Worm (Caenorhabditis elegans): ENCODE results near the gene gphr-1.

The gphr-1 gene

ce11 chrIII:12251178-12251577 lies 32.3 kb downstream of the gphr-1 start:
- TF ChIP-seq ceh-16 (tag; optimal IDR thresholded peaks at IDR 0.05) (no peak), nhr-21 (tag; optimal IDR thresholded peaks at IDR 0.05) (no peak), ama-1 (optimal IDR thresholded peaks at IDR 0.05) (no peak), sma-9 (GFP tag; optimal IDR thresholded peaks at IDR 0.05) (no peak), sma-9 (tag; optimal IDR thresholded peaks at IDR 0.05) (no peak), lin-13 (GFP tag; optimal IDR thresholded peaks at IDR 0.05) (no peak), skn-1 (tag; optimal IDR thresholded peaks at IDR 0.05) (no peak), ZK546.5 (tag; optimal IDR thresholded peaks at IDR 0.05) (no peak), C34F6.9 (tag; optimal IDR thresholded peaks at IDR 0.05) (no peak), nhr-11 (tag; optimal IDR thresholded peaks at IDR 0.05) (no peak)

DNA sequence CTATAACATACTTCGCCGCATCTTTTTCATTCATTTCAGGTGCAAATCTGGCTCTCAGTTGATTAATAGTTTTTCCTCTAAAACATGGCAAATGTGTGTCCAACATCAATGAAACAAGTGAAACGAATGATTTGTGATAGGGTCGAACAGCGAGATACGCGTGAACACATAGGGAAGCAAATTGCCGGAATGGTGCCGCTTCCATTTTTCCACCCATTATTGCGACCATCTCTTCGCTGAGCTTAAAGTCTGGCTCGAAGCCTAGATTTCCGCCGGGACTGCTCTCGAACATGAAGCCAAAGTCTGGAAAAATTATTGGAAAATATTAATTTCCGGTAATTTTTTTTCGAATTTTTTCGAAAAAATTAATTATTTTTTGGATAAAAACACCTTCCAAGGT lies 34.5 kb downstream of the gphr-1 start:
- no peak for TF ChIP-seq ztf-4 (tag; optimal IDR thresholded peaks at IDR 0.05)
- no peak for TF ChIP-seq lin-11 (tag; optimal IDR thresholded peaks at IDR 0.05)
- TF ChIP-seq mbf-1 (tag; optimal IDR thresholded peaks at IDR 0.05) = no peak
- TF ChIP-seq F13H6.1 (tag; optimal IDR thresholded peaks at IDR 0.05) = no peak
- TF ChIP-seq nhr-21 (tag; optimal IDR thresholded peaks at IDR 0.05) = no peak
- no peak for TF ChIP-seq sem-4 (tag; optimal IDR thresholded peaks at IDR 0.05)
- no peak for TF ChIP-seq nhr-129 (tag; optimal IDR thresholded peaks at IDR 0.05)
- no peak for TF ChIP-seq lin-13 (GFP tag; optimal IDR thresholded peaks at IDR 0.05)
- TF ChIP-seq skn-1 (tag; optimal IDR thresholded peaks at IDR 0.05) = no peak
- TF ChIP-seq ztf-1 (GFP tag; conservative IDR thresholded peaks at IDR 0.05) = no peak
- no peak for TF ChIP-seq ztf-11 (tag; optimal IDR thresholded peaks at IDR 0.05)
- no peak for TF ChIP-seq mdl-1 (tag; optimal IDR thresholded peaks at IDR 0.05)
- no peak for TF ChIP-seq nhr-23 (tag; optimal IDR thresholded peaks at IDR 0.05)
- no peak for TF ChIP-seq Y55F3AM.14 (GFP tag; optimal IDR thresholded peaks at IDR 0.05)
- TF ChIP-seq ceh-16 (tag; optimal IDR thresholded peaks at IDR 0.05) = no peak
- no peak for TF ChIP-seq unc-62 (GFP tag; optimal IDR thresholded peaks at IDR 0.05)

DNA sequence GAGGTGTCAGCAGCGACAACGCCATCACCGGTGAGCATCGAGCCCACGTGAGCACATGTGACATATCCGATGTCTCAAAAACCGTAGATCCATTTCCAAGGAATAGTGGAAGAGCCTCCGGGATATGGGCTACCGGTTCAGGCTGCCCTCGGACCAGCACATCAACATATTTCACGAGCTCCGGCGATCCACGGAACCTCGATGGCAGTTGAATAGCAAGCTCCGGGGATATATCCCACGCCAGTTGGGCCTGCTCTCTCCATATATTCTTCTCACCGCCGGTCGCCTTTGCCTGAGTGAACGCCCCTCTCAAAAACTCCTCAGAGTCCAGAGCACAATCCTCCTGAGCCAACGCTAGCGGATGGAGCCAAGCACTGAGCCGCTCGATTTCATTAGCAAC lies 40.9 kb downstream of the gphr-1 start:
- TF ChIP-seq unc-62 (GFP tag; optimal IDR thresholded peaks at IDR 0.05) = no peak
- no peak for TF ChIP-seq ceh-82 (tag; optimal IDR thresholded peaks at IDR 0.05)
- TF ChIP-seq fos-1 (tag; optimal IDR thresholded peaks at IDR 0.05) = no peak
- no peak for TF ChIP-seq nhr-129 (tag; optimal IDR thresholded peaks at IDR 0.05)
- no peak for TF ChIP-seq zag-1 (tag; optimal IDR thresholded peaks at IDR 0.05)
- TF ChIP-seq nhr-77 (tag; optimal IDR thresholded peaks at IDR 0.05) = no peak
- TF ChIP-seq nhr-12 (tag; optimal IDR thresholded peaks at IDR 0.05) = no peak
- TF ChIP-seq nhr-21 (tag; optimal IDR thresholded peaks at IDR 0.05) = no peak
- TF ChIP-seq C34F6.9 (tag; optimal IDR thresholded peaks at IDR 0.05) = no peak
- TF ChIP-seq aly-2 (tag; optimal IDR thresholded peaks at IDR 0.05) = no peak
- TF ChIP-seq mdl-1 (tag; optimal IDR thresholded peaks at IDR 0.05) = no peak
- TF ChIP-seq nhr-237 (tag; optimal IDR thresholded peaks at IDR 0.05) = no peak
- no peak for TF ChIP-seq lsy-2 (tag; optimal IDR thresholded peaks at IDR 0.05)
- TF ChIP-seq elt-1 (tag; optimal IDR thresholded peaks at IDR 0.05) = no peak
- TF ChIP-seq crh-2 (tag; optimal IDR thresholded peaks at IDR 0.05) = no peak
- TF ChIP-seq unc-39 (tag; optimal IDR thresholded peaks at IDR 0.05) = no peak

- TF ChIP-seq dmd-4 (tag; optimal IDR thresholded peaks at IDR 0.05) (no peak), nhr-11 (tag; optimal IDR thresholded peaks at IDR 0.05) (no peak), nhr-23 (tag; optimal IDR thresholded peaks at IDR 0.05) (no peak), zag-1 (tag; optimal IDR thresholded peaks at IDR 0.05) (no peak), ama-1 (optimal IDR thresholded peaks at IDR 0.05) (no peak), ceh-82 (tag; optimal IDR thresholded peaks at IDR 0.05) (no peak), ZK546.5 (tag; optimal IDR thresholded peaks at IDR 0.05) (no peak), nhr-12 (tag; optimal IDR thresholded peaks at IDR 0.05) (no peak), egl-27 (tag; optimal IDR thresholded peaks at IDR 0.05) (no peak), ceh-16 (tag; optimal IDR thresholded peaks at IDR 0.05) (no peak)
These were observed 41.6 kb downstream of the gphr-1 start for ce11 chrIII:12260413-12260812.

ce11 chrIII:12269807-12270206 lies 51.0 kb downstream of the gphr-1 start:
- no peak for TF ChIP-seq egl-27 (tag; optimal IDR thresholded peaks at IDR 0.05)
- TF ChIP-seq ceh-16 (tag; optimal IDR thresholded peaks at IDR 0.05) = no peak
- no peak for TF ChIP-seq nhr-237 (tag; optimal IDR thresholded peaks at IDR 0.05)
- no peak for TF ChIP-seq lin-13 (GFP tag; optimal IDR thresholded peaks at IDR 0.05)
- no peak for TF ChIP-seq ama-1 (optimal IDR thresholded peaks at IDR 0.05)
- no peak for TF ChIP-seq ceh-82 (tag; optimal IDR thresholded peaks at IDR 0.05)
- TF ChIP-seq sma-9 (GFP tag; optimal IDR thresholded peaks at IDR 0.05) = no peak
- no peak for TF ChIP-seq sma-9 (tag; optimal IDR thresholded peaks at IDR 0.05)
- TF ChIP-seq sma-3 (GFP tag; optimal IDR thresholded peaks at IDR 0.05) = no peak

Measured in whole organism, L2 larva.